Fruit fly (Drosophila melanogaster) whole organism, embryonic: ENCODE results near the gene CG13476.

Experiments
- B-H1 ChIP-seq: fragments of 200-800 bp; sonication (Bioruptor generic); IDR thresholded peaks from 3 replicates; pipeline ENCODE4 v1.3.6; 2022; ENCODE audit warnings: missing biosample characterization, missing genetic modification characterization
- C15 ChIP-seq: fragments of 200-800 bp; sonication (Bioruptor generic); IDR thresholded peaks from 3 replicates; pipeline ENCODE4 v1.3.6; 2022; ENCODE audit warnings: missing biosample characterization, missing genetic modification characterization
- CG10267 ChIP-seq: fragments of 200-800 bp; sonication (Bioruptor generic); optimal IDR thresholded peaks from 2 replicates; lab custom pipeline; 2018; ENCODE audit warnings: missing biosample characterization, mild to moderate bottlenecking, missing genetic modification characterization, moderate library complexity
- CG11085 ChIP-seq: fragments of 200-800 bp; sonication (Bioruptor generic); IDR thresholded peaks from 2 replicates; pipeline ENCODE4 v1.3.6; 2022; ENCODE audit warnings: missing biosample characterization, missing genetic modification characterization
- CG11504 ChIP-seq: fragments of 200-800 bp; sonication (Bioruptor generic); optimal IDR thresholded peaks from 3 replicates; lab custom pipeline; 2019; ENCODE audit warnings: missing biosample characterization, mild to moderate bottlenecking, missing genetic modification characterization, moderate library complexity
- CG11723 ChIP-seq: fragments of 200-800 bp; sonication (Bioruptor generic); optimal IDR thresholded peaks from 2 replicates; lab custom pipeline; 2017; ENCODE audit warnings: missing biosample characterization, mild to moderate bottlenecking, missing genetic modification characterization
- CG12391 ChIP-seq: fragments of 200-800 bp; sonication (Bioruptor generic); optimal IDR thresholded peaks from 3 replicates; lab custom pipeline; 2018; ENCODE audit warnings: missing biosample characterization, mild to moderate bottlenecking, missing genetic modification characterization, moderate library complexity
- CG12744 ChIP-seq: fragments of 200-800 bp; sonication (Bioruptor generic); optimal IDR thresholded peaks from 2 replicates; lab custom pipeline; 2016; ENCODE audit warnings: missing biosample characterization, missing genetic modification characterization
- CG12769 ChIP-seq: fragments of 200-800 bp; sonication (Bioruptor generic); optimal IDR thresholded peaks from 2 replicates; lab custom pipeline; 2019; ENCODE audit warnings: missing biosample characterization, mild to moderate bottlenecking, missing genetic modification characterization, moderate library complexity
- CG13287 ChIP-seq: fragments of 200-800 bp; sonication (Bioruptor generic); IDR thresholded peaks from 2 replicates; pipeline ENCODE4 v1.3.6; 2022; ENCODE audit warnings: missing biosample characterization, missing genetic modification characterization; ENCODE audit not compliant: partially characterized antibody
- CG1529 ChIP-seq: fragments of 200-800 bp; sonication (Bioruptor generic); optimal IDR thresholded peaks from 3 replicates; lab custom pipeline; 2018; ENCODE audit warnings: missing biosample characterization, missing genetic modification characterization
- CG15601 ChIP-seq: fragments of 200-800 bp; sonication (Bioruptor generic); optimal IDR thresholded peaks from 3 replicates; lab custom pipeline; 2019; ENCODE audit warnings: missing biosample characterization, mild to moderate bottlenecking, missing genetic modification characterization, moderate library complexity
- CG17328 ChIP-seq: fragments of 200-800 bp; sonication (Bioruptor generic); IDR thresholded peaks from 2 replicates; pipeline ENCODE4 v1.3.6; 2022; ENCODE audit warnings: missing biosample characterization, missing genetic modification characterization
- CG17829 ChIP-seq: fragments of 200-800 bp; optimal IDR thresholded peaks from 2 replicates; lab custom pipeline; 2019; ENCODE audit warnings: missing biosample characterization, mild to moderate bottlenecking, missing genetic modification characterization, moderate library complexity
- CG18262 ChIP-seq: fragments of 200-800 bp; optimal IDR thresholded peaks from 3 replicates; lab custom pipeline; 2019; ENCODE audit warnings: missing biosample characterization, mild to moderate bottlenecking, missing genetic modification characterization, moderate library complexity
- CG3726 ChIP-seq: fragments of 200-800 bp; sonication (Bioruptor generic); IDR thresholded peaks from 3 replicates; pipeline ENCODE4, ENCODE4 v1.3.6; 2022; ENCODE audit warnings: missing biosample characterization, missing genetic modification characterization
- CG4328 ChIP-seq: fragments of 200-800 bp; sonication (Bioruptor generic); optimal IDR thresholded peaks from 3 replicates; lab custom pipeline; 2017; ENCODE audit warnings: missing biosample characterization, missing genetic modification reagents, missing genetic modification characterization
- CG7786 ChIP-seq: fragments of 200-800 bp; sonication (Bioruptor generic); optimal IDR thresholded peaks from 2 replicates; lab custom pipeline; 2016; ENCODE audit warnings: missing biosample characterization, missing genetic modification characterization
- CG7839 ChIP-seq: fragments of 200-800 bp; sonication (Bioruptor generic); optimal IDR thresholded peaks from 3 replicates; lab custom pipeline; 2018; ENCODE audit warnings: missing biosample characterization, mild to moderate bottlenecking, missing genetic modification characterization, moderate library complexity
- CoRest ChIP-seq: fragments of 200-800 bp; sonication (Bioruptor generic); optimal IDR thresholded peaks from 3 replicates; lab custom pipeline; 2018; ENCODE audit warnings: missing biosample characterization, mild to moderate bottlenecking, missing genetic modification characterization, moderate library complexity
- Dp ChIP-seq: fragments of 200-800 bp; sonication (Bioruptor generic); optimal IDR thresholded peaks from 2 replicates; lab custom pipeline; 2018; ENCODE audit warnings: missing biosample characterization, mild to moderate bottlenecking, missing genetic modification characterization, moderate library complexity
- Dref ChIP-seq: fragments of 200-800 bp; sonication (Bioruptor generic); IDR thresholded peaks from 2 replicates; pipeline ENCODE4 v1.3.6; 2022; ENCODE audit warnings: missing biosample characterization, missing genetic modification characterization
- Eip74EF ChIP-seq, 2 experiments: fragments of 200-800 bp in 1 of 2; fragments of >200 bp in 1 of 2; sonication (Bioruptor generic) in 1 of 2; optimal IDR thresholded peaks; 2 replicates each; lab custom pipeline; 2017 to 2019; ENCODE audit warnings: missing biosample characterization in 2 of 2, missing genetic modification characterization in 2 of 2, mild to moderate bottlenecking in 1 of 2, moderate library complexity in 1 of 2
- Lhr ChIP-seq: fragments of 200-800 bp; sonication (Bioruptor generic); optimal IDR thresholded peaks from 3 replicates; lab custom pipeline; 2017; ENCODE audit warnings: mild to moderate bottlenecking, missing biosample characterization, missing genetic modification reagents, missing genetic modification characterization
- Myb ChIP-seq: fragments of 200-800 bp; sonication (Bioruptor generic); optimal IDR thresholded peaks from 2 replicates; lab custom pipeline; 2016; ENCODE audit warnings: missing biosample characterization, missing genetic modification characterization
- Rfx ChIP-seq: fragments of 200-800 bp; sonication (Bioruptor generic); IDR thresholded peaks from 2 replicates; pipeline ENCODE4 v1.3.6; 2022; ENCODE audit warnings: missing biosample characterization, missing genetic modification characterization
- Sox102F ChIP-seq: fragments of 200-800 bp; sonication (Bioruptor generic); optimal IDR thresholded peaks from 2 replicates; lab custom pipeline; 2018; ENCODE audit warnings: missing biosample characterization, mild to moderate bottlenecking, missing genetic modification characterization, moderate library complexity
- Ssrp ChIP-seq: fragments of 200-800 bp; sonication (Bioruptor generic); optimal IDR thresholded peaks from 2 replicates; lab custom pipeline; 2018; ENCODE audit warnings: missing biosample characterization, mild to moderate bottlenecking, missing genetic modification characterization, moderate library complexity
- az2 ChIP-seq: fragments of 200-800 bp; sonication (Bioruptor generic); optimal IDR thresholded peaks from 3 replicates; lab custom pipeline; 2016; ENCODE audit warnings: missing biosample characterization, missing genetic modification characterization
- dmrt11E ChIP-seq: fragments of 200-800 bp; sonication (Bioruptor generic); optimal IDR thresholded peaks from 3 replicates; lab custom pipeline; 2018; ENCODE audit warnings: missing biosample characterization, mild to moderate bottlenecking, missing genetic modification characterization, moderate library complexity
- dmrt99B ChIP-seq: fragments of 200-800 bp; sonication (Bioruptor generic); optimal IDR thresholded peaks from 2 replicates; lab custom pipeline; 2018; ENCODE audit warnings: missing biosample characterization, mild to moderate bottlenecking, missing genetic modification characterization, moderate library complexity
- dysf ChIP-seq: fragments of 200-800 bp; sonication (Bioruptor generic); IDR thresholded peaks from 3 replicates; pipeline ENCODE4 v1.3.6; 2022; ENCODE audit warnings: missing biosample characterization, missing genetic modification characterization
- fd102C ChIP-seq: fragments of 200-800 bp; sonication (Bioruptor generic); optimal IDR thresholded peaks from 2 replicates; lab custom pipeline; 2018; ENCODE audit warnings: missing biosample characterization, mild to moderate bottlenecking, missing genetic modification characterization, moderate library complexity
- fd64A ChIP-seq: fragments of 200-800 bp; sonication (Bioruptor generic); optimal IDR thresholded peaks from 3 replicates; lab custom pipeline; 2018; ENCODE audit warnings: missing biosample characterization, mild to moderate bottlenecking, missing genetic modification characterization
- hbn ChIP-seq: fragments of 200-800 bp; sonication (Bioruptor generic); IDR thresholded peaks from 2 replicates; pipeline ENCODE4 v1.3.6; 2022; ENCODE audit warnings: missing biosample characterization, missing genetic modification characterization; ENCODE audit not compliant: partially characterized antibody
- inv ChIP-seq: fragments of 200-800 bp; sonication (Bioruptor generic); IDR thresholded peaks from 2 replicates; pipeline ENCODE4 v1.3.6; 2022; ENCODE audit warnings: missing biosample characterization, missing genetic modification characterization; ENCODE audit not compliant: partially characterized antibody
- knrl ChIP-seq: fragments of 200-800 bp; sonication (Bioruptor generic); IDR thresholded peaks from 3 replicates; pipeline ENCODE4 v1.3.6; 2022; ENCODE audit warnings: missing biosample characterization, missing genetic modification characterization; ENCODE audit not compliant: partially characterized antibody
- luna ChIP-seq: fragments of 200-800 bp; sonication (Bioruptor generic); optimal IDR thresholded peaks from 2 replicates; lab custom pipeline; 2016; ENCODE audit warnings: missing biosample characterization, missing genetic modification characterization
- rib ChIP-seq: fragments of 200-800 bp; sonication (Bioruptor generic); IDR thresholded peaks from 2 replicates; pipeline ENCODE4 v1.3.6; 2022; ENCODE audit warnings: missing biosample characterization, missing genetic modification characterization
- scrt ChIP-seq: fragments of 200-800 bp; sonication (Bioruptor generic); optimal IDR thresholded peaks from 2 replicates; lab custom pipeline; 2018; ENCODE audit warnings: missing biosample characterization, mild to moderate bottlenecking, missing genetic modification characterization, moderate library complexity
- sens ChIP-seq: fragments of 200-800 bp; sonication (Bioruptor generic); peaks from one replicate; lab custom pipeline; 2016; ENCODE audit warnings: missing biosample characterization, missing genetic modification characterization
- seq ChIP-seq: fragments of 200-800 bp; sonication (Bioruptor generic); IDR thresholded peaks from 2 replicates; pipeline ENCODE4 v1.3.6; 2022; ENCODE audit warnings: missing biosample characterization, missing genetic modification characterization
- shn ChIP-seq: fragments of 200-800 bp; sonication (Bioruptor generic); optimal IDR thresholded peaks from 3 replicates; lab custom pipeline; 2016; ENCODE audit warnings: missing biosample characterization, missing genetic modification characterization
- stc ChIP-seq: fragments of 200-800 bp; sonication (Bioruptor generic); IDR thresholded peaks from 2 replicates; pipeline ENCODE4 v1.3.6; 2022; ENCODE audit warnings: missing biosample characterization, missing genetic modification characterization
- tap ChIP-seq: fragments of 200-800 bp; optimal IDR thresholded peaks from 3 replicates; lab custom pipeline; 2019; ENCODE audit warnings: missing biosample characterization, mild to moderate bottlenecking, missing genetic modification characterization, moderate library complexity
- vvl ChIP-seq: fragments of 200-800 bp; sonication (Bioruptor generic); IDR thresholded peaks from 2 replicates; pipeline ENCODE4 v1.3.6; 2022; ENCODE audit warnings: missing biosample characterization, missing genetic modification characterization
- z ChIP-seq: fragments of 200-800 bp; sonication (Bioruptor generic); IDR thresholded peaks from 3 replicates; pipeline ENCODE4 v1.3.6; 2022; ENCODE audit warnings: missing biosample characterization, missing genetic modification characterization
- zfh1 ChIP-seq: fragments of 200-800 bp; sonication (Bioruptor generic); IDR thresholded peaks from 3 replicates; pipeline ENCODE4 v1.3.6; 2022; ENCODE audit warnings: missing biosample characterization, missing genetic modification characterization

Gene CG13476

dm6 chr3L:14659954-14660907 lies 45.0 kb upstream of the CG13476 start (continued):
- peak; percentile 16; the same call in 1 of the 2 replicates for TF ChIP-seq CG13287
- TF ChIP-seq CG10267 (tag; lab: Kevin White, UChicago), result no peak
- TF ChIP-seq B-H1 (GFP tag; lab: Robert Waterston, UW), result no peak
- no peak for TF ChIP-seq CG12744 (GFP tag; lab: Kevin White, UChicago)
- peak; percentile 12 for TF ChIP-seq CG11504 (tag; lab: Kevin White, UChicago)
- peak; percentile 15 for TF ChIP-seq CG18262 (tag; lab: Kevin White, UChicago)
- TF ChIP-seq dmrt99B, result peak; percentile 8
- TF ChIP-seq Rfx (GFP tag; lab: Robert Waterston, UW), result no peak
- no peak for TF ChIP-seq CG11085 (GFP tag; lab: Robert Waterston, UW)
- no peak for TF ChIP-seq shn (GFP tag; lab: Kevin White, UChicago)
- TF ChIP-seq luna (GFP tag; lab: Kevin White, UChicago), result no peak
- no peak for TF ChIP-seq CG15601 (tag; lab: Kevin White, UChicago)
- no peak for TF ChIP-seq Myb (GFP tag; lab: Kevin White, UChicago)
- TF ChIP-seq Ssrp, result no peak
- no peak for TF ChIP-seq CG12769 (tag; lab: Kevin White, UChicago)
- peak; percentile 2 for TF ChIP-seq Sox102F (GFP tag; lab: Kevin White, UChicago)
- TF ChIP-seq vvl (GFP tag; lab: Robert Waterston, UW), result peak; percentile 74; the same call in 1 of the 2 replicates
- TF ChIP-seq z (GFP tag; lab: Robert Waterston, UW), result peak; percentile 89
- TF ChIP-seq CG11723, result no peak
- no peak for TF ChIP-seq dysf (GFP tag; lab: Robert Waterston, UW)
- no peak for TF ChIP-seq tap (tag; lab: Kevin White, UChicago)
- TF ChIP-seq seq (GFP tag; lab: Robert Waterston, UW), result peak; percentile 24; the same call in 1 of the 2 replicates
- no peak for TF ChIP-seq CG17829 (tag; lab: Kevin White, UChicago)
- no peak for TF ChIP-seq C15
- peak; percentile 1 for TF ChIP-seq dmrt11E (tag; lab: Kevin White, UChicago)
- peak; percentile 97 for TF ChIP-seq scrt (GFP tag; lab: Kevin White, UChicago)
- no peak for TF ChIP-seq CG7839 (tag; lab: Kevin White, UChicago)
- no peak for TF ChIP-seq hbn (GFP tag; lab: Robert Waterston, UW)
- TF ChIP-seq inv, result no peak
- peak; percentile 64 for TF ChIP-seq sens (GFP tag; lab: Kevin White, UChicago)
- TF ChIP-seq az2, result no peak
- TF ChIP-seq CG4328, result no peak
- no peak for TF ChIP-seq CoRest (tag; lab: Kevin White, UChicago)
- TF ChIP-seq CG7786 (GFP tag; lab: Kevin White, UChicago), result no peak
- TF ChIP-seq Dp, result no peak
- no peak for TF ChIP-seq CG17328 (GFP tag; lab: Robert Waterston, UW)
- TF ChIP-seq zfh1 (GFP tag; lab: Robert Waterston, UW), result no peak
- no peak for TF ChIP-seq fd102C (GFP tag; lab: Kevin White, UChicago)
- no peak for TF ChIP-seq Eip74EF (GFP tag; optimal IDR thresholded peaks at IDR 0.05; lab: Kevin White, UChicago)
- TF ChIP-seq CG3726, result no peak
- TF ChIP-seq Lhr, result no peak
- no peak for TF ChIP-seq Dref
- no peak for TF ChIP-seq stc (GFP tag; lab: Robert Waterston, UW)
- TF ChIP-seq knrl (GFP tag; lab: Robert Waterston, UW), result no peak
- TF ChIP-seq CG12391 (tag; lab: Kevin White, UChicago), result peak; percentile 14
- peak; percentile 20 for TF ChIP-seq CG1529 (GFP tag; lab: Kevin White, UChicago)
- TF ChIP-seq rib (GFP tag; lab: Robert Waterston, UW), result no peak
- TF ChIP-seq fd64A (GFP tag; lab: Kevin White, UChicago), result no peak
